Fruit fly (Drosophila melanogaster): ENCODE results near the gene CG34250.

CG34250 gene

DNA sequence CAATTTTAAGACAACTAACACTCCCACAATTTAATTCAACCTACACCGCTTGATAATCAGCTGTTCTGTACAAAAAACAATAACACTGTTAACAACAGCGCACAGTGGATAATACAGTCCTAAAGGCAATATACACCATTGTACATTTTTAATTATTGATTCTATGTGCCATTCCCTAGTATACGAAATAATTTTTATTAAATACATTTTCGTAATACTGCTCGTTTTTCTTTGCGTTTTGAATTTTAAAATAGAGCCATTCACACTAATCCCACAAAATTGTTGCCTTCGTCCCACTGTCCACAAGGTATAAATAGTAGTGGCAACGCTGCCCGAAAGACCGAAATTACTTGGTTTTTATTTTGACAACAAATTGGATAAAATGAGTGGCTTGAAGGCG lies 42.5 kb upstream of the CG34250 start, which contains the start of the genes Coq4 and CG32176 (continued):
- TF ChIP-seq CG11294 (GFP tag; IDR thresholded peaks at IDR 0.05) (peak; percentile 92), acj6 (GFP tag; optimal IDR thresholded peaks at IDR 0.05) (peak; percentile 98), CG6792 (GFP tag; optimal IDR thresholded peaks at IDR 0.05) (peak; percentile 97), achi (GFP tag; optimal IDR thresholded peaks at IDR 0.05) (peak; percentile 96), dsx (GFP tag; optimal IDR thresholded peaks at IDR 0.05; ENCODE audit: poor library complexity, severe bottlenecking) (peak; percentile 90), fd59A (GFP tag; optimal IDR thresholded peaks at IDR 0.05) (peak; percentile 88), spab (GFP tag; optimal IDR thresholded peaks at IDR 0.05) (peak; percentile 86), CG1621 (tag; optimal IDR thresholded peaks at IDR 0.05) (peak; percentile 94), CG8119 (GFP tag; IDR thresholded peaks at IDR 0.05) (peak; percentile 93), CG6276 (GFP tag; optimal IDR thresholded peaks at IDR 0.05) (peak; percentile 89), Blimp-1 (GFP tag; optimal IDR thresholded peaks at IDR 0.05) (peak; percentile 78), CG32006 (GFP tag; optimal IDR thresholded peaks at IDR 0.05) (peak; percentile 97), CG31627 (GFP tag; optimal IDR thresholded peaks at IDR 0.05) (peak; percentile 99), CG11762 (GFP tag; optimal IDR thresholded peaks at IDR 0.05; ENCODE audit: insufficient read depth) (peak; percentile 97), CG6808 (GFP tag; optimal IDR thresholded peaks at IDR 0.05) (peak; percentile 86), Sox14 (GFP tag; optimal IDR thresholded peaks at IDR 0.05) (peak; percentile 98), pdm3 (GFP tag; optimal IDR thresholded peaks at IDR 0.05) (peak; percentile 99), Ets96B (tag; optimal IDR thresholded peaks at IDR 0.05) (peak; percentile 95), vri (GFP tag; optimal IDR thresholded peaks at IDR 0.05) (peak; percentile 94), Lpt (GFP tag; optimal IDR thresholded peaks at IDR 0.05) (peak; percentile 96), CG7368 (GFP tag; optimal IDR thresholded peaks at IDR 0.05) (peak; percentile 96), CG3032 (tag; optimal IDR thresholded peaks at IDR 0.05) (peak; percentile 96), svp (GFP tag) (peak; percentile 99), Met (GFP tag; optimal IDR thresholded peaks at IDR 0.05) (peak; percentile 97), salr (GFP tag; optimal IDR thresholded peaks at IDR 0.05) (peak; percentile 93 to 95), CG15336 (GFP tag; IDR thresholded peaks at IDR 0.05) (peak; percentile 94), Gug (GFP tag; IDR thresholded peaks at IDR 0.05) (peak; percentile 96), OdsH (GFP tag; optimal IDR thresholded peaks at IDR 0.05) (peak; percentile 99), CG4318 (GFP tag; optimal IDR thresholded peaks at IDR 0.05) (peak; percentile 95), Hr4 (GFP tag; optimal IDR thresholded peaks at IDR 0.05) (peak; percentile 99), fkh (GFP tag; optimal IDR thresholded peaks at IDR 0.05) (peak; percentile 79), ss (GFP tag; optimal IDR thresholded peaks at IDR 0.05) (peak; percentile 77 to 89), esn (GFP tag; optimal IDR thresholded peaks at IDR 0.05) (peak; percentile 99), CG16779 (tag; optimal IDR thresholded peaks at IDR 0.05) (peak; percentile 83), CG10631 (GFP tag; optimal IDR thresholded peaks at IDR 0.05) (peak; percentile 98), topi (GFP tag; optimal IDR thresholded peaks at IDR 0.05) (peak; percentile 97), dac (GFP tag; optimal IDR thresholded peaks at IDR 0.05) (peak; percentile 93), Eip75B (GFP tag; optimal IDR thresholded peaks at IDR 0.05) (peak; percentile 97), CG6854 (GFP tag; optimal IDR thresholded peaks at IDR 0.05) (peak; percentile 85), net (GFP tag; optimal IDR thresholded peaks at IDR 0.05) (peak; percentile 98), fd85E (GFP tag; optimal IDR thresholded peaks at IDR 0.05) (peak; percentile 94)

DNA sequence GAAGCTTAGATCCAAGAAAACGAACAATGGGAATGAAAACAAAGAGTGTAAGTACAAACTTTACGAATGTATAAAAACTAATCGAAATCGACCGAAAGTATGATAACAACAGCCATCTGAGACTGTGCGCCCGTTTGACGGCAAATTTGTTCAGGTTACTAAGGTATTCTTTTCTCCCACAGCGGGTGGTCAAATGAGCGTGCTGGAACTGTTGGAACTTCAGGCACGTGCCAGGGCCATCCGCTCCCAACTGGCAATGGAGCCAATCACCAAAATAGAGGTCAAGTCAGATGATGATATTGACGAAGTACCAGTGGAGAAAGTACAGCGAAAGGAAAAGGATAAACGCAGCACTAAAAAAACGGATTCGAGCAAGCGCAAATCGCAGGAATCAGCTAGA lies 39.7 kb upstream of the CG34250 start, which contains the start of gene CG12229:
TSS of gene CG12229 (minus strand) at position 101 of the 400 bp plus-strand sequence.
- TF ChIP-seq CG6163 (GFP tag; IDR thresholded peaks at IDR 0.05) (no peak), CG11294 (GFP tag; IDR thresholded peaks at IDR 0.05) (no peak), Gug (GFP tag; IDR thresholded peaks at IDR 0.05) (no peak), Hr39 (GFP tag; optimal IDR thresholded peaks at IDR 0.05) (no peak), ss (GFP tag; optimal IDR thresholded peaks at IDR 0.05) (no peak), CG10669 (GFP tag; optimal IDR thresholded peaks at IDR 0.05) (no peak), CG11762 (GFP tag; optimal IDR thresholded peaks at IDR 0.05; ENCODE audit: insufficient read depth) (no peak), dsx (GFP tag; optimal IDR thresholded peaks at IDR 0.05; ENCODE audit: poor library complexity, severe bottlenecking) (no peak), pdm3 (GFP tag; optimal IDR thresholded peaks at IDR 0.05) (no peak), CG32006 (GFP tag; optimal IDR thresholded peaks at IDR 0.05) (no peak), Sox15 (GFP tag; optimal IDR thresholded peaks at IDR 0.05) (no peak), net (GFP tag; optimal IDR thresholded peaks at IDR 0.05) (no peak), achi (GFP tag; optimal IDR thresholded peaks at IDR 0.05) (no peak)

Measured in whole organism, prepupa.